Worm (Caenorhabditis elegans): ENCODE results near the gene K09F6.15.
"Not testable (repeated sequence)": the region's sequence is repeated elsewhere in the genome, so short reads cannot be mapped to it uniquely, and the experiment has no call there.

K09F6.15 gene

DNA sequence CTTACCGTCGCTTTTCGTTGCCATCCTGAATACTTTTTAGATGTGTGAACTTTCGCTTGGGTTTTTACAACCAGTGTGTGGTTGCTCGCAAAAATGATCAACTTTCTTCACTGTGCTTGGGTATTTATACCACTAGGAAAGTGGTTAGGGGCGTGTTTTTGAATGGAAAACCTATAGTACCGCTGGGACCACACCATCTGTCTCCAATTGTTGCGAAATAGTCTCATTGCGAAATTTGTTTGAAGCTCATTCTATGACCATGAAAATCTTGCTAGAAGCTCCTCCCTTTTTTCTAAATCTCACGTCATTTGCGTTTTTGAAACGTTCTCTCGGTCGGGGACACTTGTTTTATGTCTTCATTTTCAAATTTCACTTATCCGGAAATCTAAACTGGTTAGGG lies 11.5 kb upstream of the K09F6.15 start, which contains the start of the genes K09F6.10 and K09F6.13:
Gene K09F6.10 (minus strand): TSS at position 86 of the 400 bp plus-strand sequence.
Gene K09F6.13 (plus strand): TSS at position 317 of the 400 bp plus-strand sequence.
- TF ChIP-seq ceh-83 (GFP tag; optimal IDR thresholded peaks at IDR 0.05) (no peak), lsy-2 (tag; optimal IDR thresholded peaks at IDR 0.05) (no peak), mls-2 (tag; optimal IDR thresholded peaks at IDR 0.05) (no peak), mab-5 (tag; optimal IDR thresholded peaks at IDR 0.05) (no peak), unc-39 (tag; optimal IDR thresholded peaks at IDR 0.05) (no peak), unc-62 (GFP tag; optimal IDR thresholded peaks at IDR 0.05) (no peak), drap-1 (GFP tag; optimal IDR thresholded peaks at IDR 0.05) (no peak), bed-3 (GFP tag; optimal IDR thresholded peaks at IDR 0.05) (no peak), cnd-1 (tag; optimal IDR thresholded peaks at IDR 0.05) (no peak), flh-1 (GFP tag; optimal IDR thresholded peaks at IDR 0.05) (no peak), tbx-8 (GFP tag; optimal IDR thresholded peaks at IDR 0.05) (no peak), nhr-2 (tag; optimal IDR thresholded peaks at IDR 0.05) (no peak), lin-13 (tag; optimal IDR thresholded peaks at IDR 0.05) (no peak), mep-1 (tag; optimal IDR thresholded peaks at IDR 0.05) (no peak), pha-4 (tag; optimal IDR thresholded peaks at IDR 0.05) (no peak), ztf-11 (tag; optimal IDR thresholded peaks at IDR 0.05) (no peak)

DNA sequence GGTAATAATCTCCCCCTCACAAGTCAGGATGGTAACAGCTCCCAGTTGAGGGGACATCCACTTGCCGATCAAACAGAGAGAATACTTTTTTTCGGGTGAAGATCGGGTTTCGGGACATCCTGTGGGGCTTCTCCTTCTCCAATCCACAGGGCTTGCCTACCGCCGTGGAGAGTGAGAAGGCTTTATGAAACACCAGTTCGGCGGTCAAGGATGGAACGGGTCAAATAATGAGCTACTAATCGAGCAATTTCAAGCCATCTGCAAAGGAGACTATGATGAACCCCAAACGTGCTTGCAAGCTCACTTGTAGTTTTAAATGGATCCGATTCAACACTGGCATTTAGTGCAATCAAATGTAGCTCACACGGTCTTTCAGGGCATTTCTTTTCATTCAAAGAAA lies 7.4 kb upstream of the K09F6.15 start:
- TF ChIP-seq unc-120 (tag; optimal IDR thresholded peaks at IDR 0.05; ENCODE audit: poor library complexity, severe bottlenecking) (no peak), lin-13 (tag; optimal IDR thresholded peaks at IDR 0.05) (no peak), nhr-28 (tag; optimal IDR thresholded peaks at IDR 0.05) (no peak), drap-1 (GFP tag; optimal IDR thresholded peaks at IDR 0.05) (no peak), blmp-1 (tag; optimal IDR thresholded peaks at IDR 0.05) (no peak), unc-62 (GFP tag; optimal IDR thresholded peaks at IDR 0.05) (no peak), zip-8 (tag; optimal IDR thresholded peaks at IDR 0.05) (no peak), nhr-2 (tag; optimal IDR thresholded peaks at IDR 0.05) (no peak), nhr-76 (tag; optimal IDR thresholded peaks at IDR 0.05) (no peak), cnd-1 (tag; optimal IDR thresholded peaks at IDR 0.05) (no peak), mep-1 (tag; optimal IDR thresholded peaks at IDR 0.05) (no peak), tbx-8 (GFP tag; optimal IDR thresholded peaks at IDR 0.05) (no peak), mab-5 (tag; optimal IDR thresholded peaks at IDR 0.05) (no peak), lsy-2 (tag; optimal IDR thresholded peaks at IDR 0.05) (no peak), flh-1 (GFP tag; optimal IDR thresholded peaks at IDR 0.05) (no peak), elt-3 (tag; optimal IDR thresholded peaks at IDR 0.05) (no peak), nhr-237 (tag; optimal IDR thresholded peaks at IDR 0.05) (no peak)

DNA sequence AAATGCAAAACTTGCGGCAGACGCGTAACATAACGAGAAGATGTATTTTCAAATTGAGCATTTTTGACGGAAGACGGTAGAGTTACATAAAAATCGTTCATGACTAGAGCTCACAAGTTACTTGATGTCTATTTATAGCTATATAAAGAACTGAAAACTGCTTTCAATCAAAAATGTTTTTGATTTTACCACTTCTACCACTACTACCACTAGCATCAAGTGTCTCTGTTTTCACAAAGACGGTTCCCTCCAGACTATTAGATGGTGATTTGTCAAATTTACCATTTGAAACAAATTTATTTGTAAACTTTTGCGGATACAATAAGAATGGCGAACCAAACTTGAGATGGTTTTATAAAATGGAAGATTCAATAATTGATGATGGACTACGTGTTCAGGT lies 5.3 kb upstream of the K09F6.15 start, which contains the start of gene K09F6.9:
Gene K09F6.9 (minus strand): TSS at position 101 of the 400 bp plus-strand sequence.
- not testable (repeated sequence) for TF ChIP-seq ceh-39, nhr-76, mab-5 (tag; optimal IDR thresholded peaks at IDR 0.05)

DNA sequence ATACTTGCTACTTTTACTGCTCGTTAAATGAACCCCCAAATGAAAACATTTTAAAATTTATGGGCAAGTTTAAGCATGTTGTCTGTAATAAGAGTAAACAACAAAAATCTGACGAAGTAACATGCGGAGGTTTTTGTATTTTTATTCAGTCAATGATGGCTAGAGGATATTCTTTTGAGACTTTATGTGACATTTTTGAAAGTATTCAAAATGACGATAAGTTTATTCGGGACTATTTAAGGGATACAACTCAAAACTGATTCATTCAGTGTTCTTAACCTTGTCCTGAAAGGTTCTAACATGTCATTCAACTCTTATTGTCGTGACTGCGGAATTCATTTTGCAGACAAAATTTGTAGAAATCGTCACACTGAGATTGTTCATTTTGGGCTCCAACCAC lies 2.5 kb upstream of the K09F6.15 start, which contains the start of gene K09F6.11:
Gene K09F6.11 (plus strand): TSS at position 301 of the 400 bp plus-strand sequence.
- TF ChIP-seq unc-39 (tag; optimal IDR thresholded peaks at IDR 0.05) = no peak
- TF ChIP-seq unc-120 (tag; optimal IDR thresholded peaks at IDR 0.05; ENCODE audit: poor library complexity, severe bottlenecking) = no peak
- no peak for TF ChIP-seq hlh-1 (tag; optimal IDR thresholded peaks at IDR 0.05)
- no peak for TF ChIP-seq zip-8 (tag; optimal IDR thresholded peaks at IDR 0.05)
- TF ChIP-seq mep-1 (tag; optimal IDR thresholded peaks at IDR 0.05) = no peak
- TF ChIP-seq elt-3 (tag; optimal IDR thresholded peaks at IDR 0.05) = no peak
- TF ChIP-seq M03D4.4 (tag; optimal IDR thresholded peaks at IDR 0.05) = no peak
- no peak for TF ChIP-seq lsy-2 (tag; optimal IDR thresholded peaks at IDR 0.05)
- no peak for TF ChIP-seq bed-3 (GFP tag; optimal IDR thresholded peaks at IDR 0.05)
- no peak for TF ChIP-seq lin-13 (tag; optimal IDR thresholded peaks at IDR 0.05)
- TF ChIP-seq ceh-39 (tag; optimal IDR thresholded peaks at IDR 0.05) = no peak
- TF ChIP-seq ztf-11 (tag; optimal IDR thresholded peaks at IDR 0.05) = no peak
- TF ChIP-seq cnd-1 (tag; optimal IDR thresholded peaks at IDR 0.05) = no peak
- TF ChIP-seq drap-1 (GFP tag; optimal IDR thresholded peaks at IDR 0.05) = no peak
- no peak for TF ChIP-seq nhr-12 (tag; optimal IDR thresholded peaks at IDR 0.05)
- TF ChIP-seq mab-5 (tag; optimal IDR thresholded peaks at IDR 0.05) = no peak
- TF ChIP-seq unc-62 (GFP tag; optimal IDR thresholded peaks at IDR 0.05) = no peak
- TF ChIP-seq lin-32 (GFP tag; optimal IDR thresholded peaks at IDR 0.05) = no peak

DNA sequence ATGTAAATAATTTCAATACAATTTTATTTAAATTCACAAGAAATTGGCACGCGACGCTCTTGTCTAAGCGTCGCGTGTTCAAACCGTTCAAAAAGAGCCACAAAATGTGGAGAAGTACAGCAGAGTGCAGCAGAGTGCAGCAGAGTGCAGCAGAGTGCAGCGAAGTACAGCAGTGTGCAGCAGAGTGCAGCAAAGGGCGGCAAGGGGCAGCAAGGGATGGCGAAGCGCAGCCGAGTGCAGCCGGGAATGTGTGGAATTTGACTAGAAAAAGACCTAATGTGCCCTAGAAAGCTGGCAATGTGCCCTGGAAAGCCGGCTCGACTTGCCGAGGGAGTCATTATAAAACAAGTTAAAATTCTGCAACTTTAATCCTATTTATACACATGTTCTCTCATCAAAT lies 1.9 kb upstream of the K09F6.15 start, which contains the start of gene K09F6.6:
Gene K09F6.6 (minus strand): TSS at position 43 of the 400 bp plus-strand sequence.
- TF ChIP-seq unc-39 (tag; optimal IDR thresholded peaks at IDR 0.05) (no peak), elt-1 (tag; optimal IDR thresholded peaks at IDR 0.05; ENCODE audit: borderline replicate concordance, insufficient read depth) (no peak)
